Fruit fly (Drosophila melanogaster) whole organism, embryonic: ENCODE results near the gene Send2.

Experiments used
- Awh ChIP-seq: fragments of 200-800 bp; sonication (Bioruptor generic); IDR thresholded peaks from 2 replicates; pipeline ENCODE4, ENCODE4 v1.3.6; 2022; ENCODE audit warnings: missing biosample characterization, missing genetic modification characterization
- CG11247 ChIP-seq: fragments of 200-800 bp; sonication (Bioruptor generic); IDR thresholded peaks from 2 replicates; pipeline ENCODE4 v1.3.6; 2022; ENCODE audit warnings: missing biosample characterization, missing genetic modification characterization
- CG11456 ChIP-seq: fragments of 200-800 bp; sonication (Bioruptor generic); IDR thresholded peaks from 3 replicates; pipeline ENCODE4 v1.3.6; 2022; ENCODE audit warnings: missing biosample characterization, missing genetic modification characterization
- CG11560 ChIP-seq: fragments of 200-800 bp; sonication (Bioruptor generic); IDR thresholded peaks from 3 replicates; pipeline ENCODE4 v1.3.6; 2022; ENCODE audit warnings: missing biosample characterization, missing genetic modification characterization
- CG12391 ChIP-seq: fragments of 200-800 bp; sonication (Bioruptor generic); optimal IDR thresholded peaks from 3 replicates; lab custom pipeline; 2018; ENCODE audit warnings: missing biosample characterization, mild to moderate bottlenecking, missing genetic modification characterization, moderate library complexity
- CG13894 ChIP-seq: fragments of 200-800 bp; sonication (Bioruptor generic); optimal IDR thresholded peaks from 3 replicates; lab custom pipeline; 2018; ENCODE audit warnings: missing biosample characterization, mild to moderate bottlenecking, missing genetic modification characterization, moderate library complexity
- CG15011 ChIP-seq: fragments of 200-800 bp; sonication (Bioruptor generic); optimal IDR thresholded peaks from 3 replicates; lab custom pipeline; 2018; ENCODE audit warnings: missing biosample characterization, mild to moderate bottlenecking, missing genetic modification characterization
- CG15073 ChIP-seq: fragments of 200-800 bp; sonication (Bioruptor generic); optimal IDR thresholded peaks from 2 replicates; lab custom pipeline; 2016; ENCODE audit warnings: missing biosample characterization, missing genetic modification characterization
- CG1647 ChIP-seq: fragments of 200-800 bp; sonication (Bioruptor generic); optimal IDR thresholded peaks from 3 replicates; lab custom pipeline; 2016; ENCODE audit warnings: missing biosample characterization, missing genetic modification characterization
- CG17359 ChIP-seq: fragments of 200-800 bp; sonication (Bioruptor generic); optimal IDR thresholded peaks from 3 replicates; lab custom pipeline; 2018; ENCODE audit warnings: missing biosample characterization, mild to moderate bottlenecking, missing genetic modification characterization, moderate library complexity
- CG33213 ChIP-seq: fragments of 200-800 bp; sonication (Bioruptor generic); optimal IDR thresholded peaks from 3 replicates; lab custom pipeline; 2016; ENCODE audit warnings: missing biosample characterization, missing genetic modification characterization
- CG3995 ChIP-seq: fragments of 200-800 bp; sonication (Bioruptor generic); optimal IDR thresholded peaks from 3 replicates; lab custom pipeline; 2016; ENCODE audit warnings: missing biosample characterization, missing genetic modification characterization
- CG5953 ChIP-seq: fragments of 200-800 bp; sonication (Bioruptor generic); IDR thresholded peaks from 2 replicates; pipeline ENCODE4 v1.3.6; 2022; ENCODE audit warnings: missing biosample characterization, missing genetic modification characterization
- CG7357 ChIP-seq: fragments of 200-800 bp; sonication (Bioruptor generic); IDR thresholded peaks from 3 replicates; pipeline ENCODE4 v1.3.6; 2022; ENCODE audit warnings: missing biosample characterization, missing genetic modification characterization
- CG7372 ChIP-seq: fragments of 200-800 bp; sonication (Bioruptor generic); IDR thresholded peaks from 2 replicates; pipeline ENCODE4 v1.3.6; 2022; ENCODE audit warnings: missing biosample characterization, missing genetic modification characterization
- CG7839 ChIP-seq: fragments of 200-800 bp; sonication (Bioruptor generic); optimal IDR thresholded peaks from 3 replicates; lab custom pipeline; 2018; ENCODE audit warnings: missing biosample characterization, mild to moderate bottlenecking, missing genetic modification characterization, moderate library complexity
- CG9817 ChIP-seq: fragments of 200-800 bp; sonication (Bioruptor generic); optimal IDR thresholded peaks from 2 replicates; lab custom pipeline; 2018; ENCODE audit warnings: missing biosample characterization, mild to moderate bottlenecking, missing genetic modification characterization, moderate library complexity
- CG9876 ChIP-seq: fragments of 200-800 bp; sonication (Bioruptor generic); optimal IDR thresholded peaks from 2 replicates; lab custom pipeline; 2016; ENCODE audit warnings: missing biosample characterization, missing genetic modification characterization
- CHES-1-like ChIP-seq: fragments of 200-800 bp; sonication (Bioruptor generic); optimal IDR thresholded peaks from 2 replicates; lab custom pipeline; 2016; ENCODE audit warnings: missing biosample characterization, missing genetic modification characterization
- Chrac-16 ChIP-seq: fragments of 200-800 bp; sonication (Bioruptor generic); optimal IDR thresholded peaks from 3 replicates; lab custom pipeline; 2016; ENCODE audit warnings: missing biosample characterization, missing genetic modification characterization
- CrebB ChIP-seq: fragments of 200-800 bp; sonication (Bioruptor generic); optimal IDR thresholded peaks from 3 replicates; lab custom pipeline; 2018; ENCODE audit warnings: missing biosample characterization, mild to moderate bottlenecking, missing genetic modification characterization
- D19B ChIP-seq: fragments of 200-800 bp; sonication (Bioruptor generic); optimal IDR thresholded peaks from 2 replicates; lab custom pipeline; 2017; ENCODE audit warnings: missing biosample characterization, mild to moderate bottlenecking, missing genetic modification characterization
- Dbx ChIP-seq: fragments of 200-800 bp; sonication (Bioruptor generic); IDR thresholded peaks from 3 replicates; pipeline ENCODE4 v1.3.6; 2022; ENCODE audit warnings: missing biosample characterization, missing genetic modification characterization
- E2f2 ChIP-seq: fragments of 200-800 bp; sonication (Bioruptor generic); IDR thresholded peaks from 2 replicates; pipeline ENCODE4 v1.3.6; 2022; ENCODE audit warnings: missing biosample characterization, missing genetic modification characterization
- Ets97D ChIP-seq: fragments of 200-800 bp; sonication (Bioruptor generic); optimal IDR thresholded peaks from 3 replicates; lab custom pipeline; 2016; ENCODE audit warnings: missing biosample characterization, missing genetic modification characterization
- Fer1 ChIP-seq: fragments of 200-800 bp; sonication (Bioruptor generic); optimal IDR thresholded peaks from 2 replicates; lab custom pipeline; 2017; ENCODE audit warnings: missing biosample characterization, mild to moderate bottlenecking, missing genetic modification characterization
- NC2β ChIP-seq: fragments of 200-800 bp; sonication (Bioruptor generic); optimal IDR thresholded peaks from 2 replicates; lab custom pipeline; 2016; ENCODE audit warnings: missing biosample characterization, missing genetic modification characterization
- Nf-YC ChIP-seq: fragments of 200-800 bp; optimal IDR thresholded peaks from 3 replicates; lab custom pipeline; 2019; ENCODE audit warnings: missing biosample characterization, mild to moderate bottlenecking, missing genetic modification characterization, moderate library complexity
- Ptx1 ChIP-seq: fragments of 200-800 bp; sonication (Bioruptor generic); IDR thresholded peaks from 2 replicates; pipeline ENCODE4 v1.3.6; 2022; ENCODE audit warnings: missing biosample characterization, missing genetic modification characterization
- Sox100B ChIP-seq: fragments of 200-800 bp; sonication (Bioruptor generic); optimal IDR thresholded peaks from 3 replicates; lab custom pipeline; 2018; ENCODE audit warnings: missing biosample characterization, mild to moderate bottlenecking, missing genetic modification characterization
- bab2 ChIP-seq: fragments of 200-800 bp; sonication (Bioruptor generic); optimal IDR thresholded peaks from 2 replicates; lab custom pipeline; 2016; ENCODE audit warnings: missing biosample characterization, missing genetic modification characterization
- bigmax ChIP-seq: fragments of 200-800 bp; sonication (Bioruptor generic); optimal IDR thresholded peaks from 2 replicates; lab custom pipeline; 2018; ENCODE audit warnings: missing biosample characterization, mild to moderate bottlenecking, missing genetic modification characterization
- bsh ChIP-seq, 2 experiments: fragments of 200-800 bp; sonication (Bioruptor generic); optimal IDR thresholded peaks; 2 replicates each; lab custom pipeline; 2017 to 2018; ENCODE audit warnings: mild to moderate bottlenecking in 2 of 2, missing biosample characterization in 2 of 2, missing genetic modification characterization in 2 of 2, moderate library complexity in 1 of 2
- ems ChIP-seq: fragments of 200-800 bp; sonication (Bioruptor generic); optimal IDR thresholded peaks from 3 replicates; lab custom pipeline; 2016; ENCODE audit warnings: missing biosample characterization, missing genetic modification characterization
- ham ChIP-seq: fragments of 200-800 bp; sonication (Bioruptor generic); IDR thresholded peaks from 2 replicates; pipeline ENCODE4 v1.3.6; 2022; ENCODE audit warnings: missing biosample characterization, missing genetic modification characterization
- hkb ChIP-seq, 2 experiments: fragments of 200-800 bp in 1 of 2; fragments of >200 bp in 1 of 2; sonication (Bioruptor generic) in 1 of 2; IDR thresholded peaks in 1 of 2; optimal IDR thresholded peaks in 1 of 2; 2 replicates each; pipeline versions ENCODE4 v1.3.6 to Lab custom; 2017 to 2022; ENCODE audit warnings: missing biosample characterization in 1 of 2, missing genetic modification characterization in 1 of 2
- klu ChIP-seq: fragments of 200-800 bp; sonication (Bioruptor generic); IDR thresholded peaks from 2 replicates; pipeline ENCODE4 v1.3.6; 2022; ENCODE audit warnings: missing biosample characterization, missing genetic modification characterization
- lbe ChIP-seq: fragments of 200-800 bp; sonication (Bioruptor generic); optimal IDR thresholded peaks from 2 replicates; lab custom pipeline; 2016; ENCODE audit warnings: missing biosample characterization, mild to moderate bottlenecking, missing genetic modification characterization
- maf-S ChIP-seq: fragments of 200-800 bp; sonication (Bioruptor generic); optimal IDR thresholded peaks from 2 replicates; lab custom pipeline; 2016; ENCODE audit warnings: missing biosample characterization, missing genetic modification characterization
- nau ChIP-seq: fragments of 200-800 bp; sonication (Bioruptor generic); optimal IDR thresholded peaks from 3 replicates; lab custom pipeline; 2017; ENCODE audit warnings: missing biosample characterization, mild to moderate bottlenecking, missing genetic modification characterization, missing genetic modification reagents
- otp ChIP-seq: fragments of 200-800 bp; sonication (Bioruptor generic); IDR thresholded peaks from 3 replicates; pipeline ENCODE4, ENCODE4 v1.3.6; 2022; ENCODE audit warnings: missing biosample characterization, missing genetic modification characterization
- p53 ChIP-seq: fragments of 200-800 bp; sonication (Bioruptor generic); optimal IDR thresholded peaks from 2 replicates; lab custom pipeline; 2016; ENCODE audit warnings: missing biosample characterization, missing genetic modification characterization
- pnt ChIP-seq: fragments of 200-800 bp; sonication (Bioruptor generic); optimal IDR thresholded peaks from 3 replicates; lab custom pipeline; 2016; ENCODE audit warnings: missing biosample characterization, missing genetic modification characterization
- psq ChIP-seq: fragments of 200-800 bp; sonication (Bioruptor generic); optimal IDR thresholded peaks from 2 replicates; lab custom pipeline; 2017; ENCODE audit warnings: missing biosample characterization, missing genetic modification characterization
- sob ChIP-seq: fragments of 200-800 bp; sonication (Bioruptor generic); IDR thresholded peaks from 2 replicates; pipeline ENCODE4 v1.3.6; 2022; ENCODE audit warnings: missing biosample characterization, missing genetic modification characterization
- twi ChIP-seq: fragments of 200-800 bp; optimal IDR thresholded peaks from 2 replicates; lab custom pipeline; 2019; ENCODE audit warnings: missing biosample characterization, mild to moderate bottlenecking, missing genetic modification characterization, moderate library complexity
- tx ChIP-seq: fragments of 200-800 bp; sonication (Bioruptor generic); optimal IDR thresholded peaks from 2 replicates; lab custom pipeline; 2016; ENCODE audit warnings: missing biosample characterization, missing genetic modification characterization
- unpg ChIP-seq: fragments of 200-800 bp; sonication (Bioruptor generic); optimal IDR thresholded peaks from 3 replicates; lab custom pipeline; 2018; ENCODE audit warnings: missing biosample characterization, mild to moderate bottlenecking, missing genetic modification characterization, moderate library complexity
- wdn ChIP-seq: fragments of 200-800 bp; sonication (Bioruptor generic); IDR thresholded peaks from 2 replicates; pipeline ENCODE4 v1.3.6; 2022; ENCODE audit warnings: missing biosample characterization, missing genetic modification characterization
- wor ChIP-seq: fragments of 200-800 bp; sonication (Bioruptor generic); IDR thresholded peaks from 2 replicates; pipeline ENCODE4 v1.3.6; 2022; ENCODE audit warnings: missing biosample characterization, missing genetic modification characterization
- zen ChIP-seq: fragments of 200-800 bp; sonication (Bioruptor generic); optimal IDR thresholded peaks from 3 replicates; lab custom pipeline; 2018; ENCODE audit warnings: missing biosample characterization, mild to moderate bottlenecking, missing genetic modification characterization, moderate library complexity

Send2 gene

dm6 chr2L:14358780-14359462 is 12.4 kb upstream of the Send2 start, which contains the start of gene Pgant35A (continued):
- no peak for TF ChIP-seq wdn (GFP tag; lab: Robert Waterston, UW)
- TF ChIP-seq CG11560 (tag; lab: Robert Waterston, UW): no peak
- peak; percentile 8 for TF ChIP-seq Ets97D (GFP tag; lab: Kevin White, UChicago)
- TF ChIP-seq CG17359 (tag; lab: Kevin White, UChicago): peak; percentile 5
- TF ChIP-seq ems (GFP tag; lab: Kevin White, UChicago): no peak
- TF ChIP-seq Nf-YC: peak; percentile 55
- peak; percentile 9 for TF ChIP-seq tx (GFP tag; lab: Kevin White, UChicago)
- TF ChIP-seq otp (GFP tag; lab: Robert Waterston, UW): no peak
- 0 out of 2 replicates have a peak, but pooled peaks have one; percentile 31 for TF ChIP-seq Ptx1 (GFP tag; lab: Robert Waterston, UW)
- TF ChIP-seq CrebB (tag; lab: Kevin White, UChicago): no peak
- TF ChIP-seq CG13894 (tag; lab: Kevin White, UChicago): peak; percentile 44
- TF ChIP-seq CG3995 (GFP tag; lab: Kevin White, UChicago): no peak
- no peak for TF ChIP-seq twi (tag; lab: Kevin White, UChicago)
- TF ChIP-seq CG12391 (tag; lab: Kevin White, UChicago): peak; percentile 71
- 0 out of 3 replicates have a peak, but pooled peaks have one; percentile 24 for TF ChIP-seq Dbx
- TF ChIP-seq CG1647 (GFP tag; lab: Kevin White, UChicago): no peak
- TF ChIP-seq maf-S: peak; percentile 20
- no peak for TF ChIP-seq CG33213 (GFP tag; lab: Kevin White, UChicago)
- peak; percentile 41 for TF ChIP-seq Sox100B
- TF ChIP-seq CHES-1-like (GFP tag; lab: Kevin White, UChicago): peak; percentile 67
- no peak for TF ChIP-seq D19B (GFP tag; lab: Kevin White, UChicago)
- no peak for TF ChIP-seq pnt
- peak; percentile 40 for TF ChIP-seq bab2
- TF ChIP-seq bigmax: no peak
- peak; percentile 1 for TF ChIP-seq zen (tag; lab: Kevin White, UChicago)
- peak; percentile 55 for TF ChIP-seq unpg (GFP tag; lab: Kevin White, UChicago)
- TF ChIP-seq Fer1 (GFP tag; lab: Kevin White, UChicago): peak; percentile 27
- TF ChIP-seq hkb (optimal IDR thresholded peaks at IDR 0.05; lab: Kevin White, UChicago): peak; percentile 9
- no peak for TF ChIP-seq hkb (GFP tag; IDR thresholded peaks at IDR 0.05; lab: Robert Waterston, UW)
- no peak for TF ChIP-seq p53 (GFP tag; lab: Kevin White, UChicago)
- 0 out of 2 replicates have a peak, but pooled peaks have one; percentile 25 for TF ChIP-seq sob (GFP tag; lab: Robert Waterston, UW)
- no peak for TF ChIP-seq wor
- no peak for TF ChIP-seq klu (GFP tag; lab: Robert Waterston, UW)
- peak in 1 of 2 experiments; percentile 55 for TF ChIP-seq bsh (GFP tag; optimal IDR thresholded peaks at IDR 0.05; lab: Kevin White, UChicago)
- no peak for TF ChIP-seq CG15073 (GFP tag; lab: Kevin White, UChicago)
- TF ChIP-seq CG7839 (tag; lab: Kevin White, UChicago): peak; percentile 42
- TF ChIP-seq NC2β (GFP tag; lab: Kevin White, UChicago): no peak
- no peak for TF ChIP-seq CG7372
- TF ChIP-seq CG15011 (GFP tag; lab: Kevin White, UChicago): no peak
- peak; percentile 27 for TF ChIP-seq CG9817 (tag; lab: Kevin White, UChicago)
- peak; percentile 22 for TF ChIP-seq E2f2
- no peak for TF ChIP-seq ham
- no peak for TF ChIP-seq Awh
- TF ChIP-seq CG7357: no peak
- no peak for TF ChIP-seq nau (GFP tag; lab: Kevin White, UChicago)
- TF ChIP-seq lbe: no peak
- TF ChIP-seq Chrac-16 (GFP tag; lab: Kevin White, UChicago): peak; percentile 37
- TF ChIP-seq CG9876 (GFP tag; lab: Kevin White, UChicago): no peak
- no peak for TF ChIP-seq CG11247 (GFP tag; lab: Robert Waterston, UW)
- TF ChIP-seq CG11456: no peak
- no peak for TF ChIP-seq CG5953 (GFP tag; lab: Robert Waterston, UW)
- no peak for TF ChIP-seq psq
